Worm (Caenorhabditis elegans) whole organism, midembryonic: ENCODE results near the gene nspb-9.

ENCODE experiments used
- T22C8.4 ChIP-seq: fragments of 200-800 bp; sonication (Bioruptor generic); IDR thresholded peaks from 2 replicates; pipeline ENCODE4 v1.3.6; 2022; ENCODE audit warnings: missing genetic modification characterization, missing compliant biosample characterization
- cog-1 ChIP-seq: sonication (generic microtip); optimal IDR thresholded peaks from 2 replicates; lab custom pipeline; 2016; ENCODE audit warnings: missing genetic modification characterization, missing compliant biosample characterization
- flt-1 ChIP-seq: fragments of 200-800 bp; sonication (Bioruptor generic); IDR thresholded peaks from 2 replicates; pipeline ENCODE4 v1.3.6; 2022; ENCODE audit warnings: missing genetic modification characterization, missing compliant biosample characterization
- klf-2 ChIP-seq: fragments of 200-800 bp; sonication (Bioruptor generic); conservative IDR thresholded peaks from 2 replicates; pipeline ENCODE4 v1.3.6; 2022; ENCODE audit warnings: missing genetic modification reagents, missing genetic modification characterization, missing compliant biosample characterization
- med-1 ChIP-seq: sonication (generic microtip); optimal IDR thresholded peaks from 2 replicates; lab custom pipeline; 2017; ENCODE audit warnings: missing genetic modification characterization, mild to moderate bottlenecking, missing compliant biosample characterization, antibody characterized with exemption, missing genetic modification reagents; ENCODE audit not compliant: insufficient read depth
- ref-1 ChIP-seq: fragments of 200-800 bp; sonication (Bioruptor generic); conservative IDR thresholded peaks from 2 replicates; pipeline ENCODE4 v1.3.6; 2022; ENCODE audit warnings: missing genetic modification reagents, missing genetic modification characterization, missing compliant biosample characterization
- tab-1 ChIP-seq: fragments of 200-800 bp; sonication (Bioruptor generic); IDR thresholded peaks from 2 replicates; pipeline ENCODE4 v1.3.6; 2022; ENCODE audit warnings: missing genetic modification characterization, missing compliant biosample characterization
- ztf-23 ChIP-seq: fragments of 200-800 bp; sonication (Bioruptor generic); IDR thresholded peaks from 2 replicates; pipeline ENCODE4 v1.3.6; 2022; ENCODE audit warnings: missing genetic modification reagents, missing genetic modification characterization, missing compliant biosample characterization
- ztf-29 ChIP-seq: fragments of 200-800 bp; sonication (Bioruptor generic); IDR thresholded peaks from 2 replicates; pipeline ENCODE4 v1.3.6; 2022; ENCODE audit warnings: missing genetic modification reagents, missing genetic modification characterization, missing compliant biosample characterization

nspb-9 gene

ce11 chrII:14580549-14580948 is at the start of gene nspb-9, which contains the start of gene nspb-8:
nspb-9 (plus strand) TSS chrII:14580859.
nspb-8 (minus strand) TSS chrII:14580649.
- TF ChIP-seq T22C8.4 (GFP tag; lab: Robert Waterston, UW): no peak

- no peak for TF ChIP-seq klf-2 (GFP tag; lab: Robert Waterston, UW)
Measured at ce11 chrII:14534000-14534399, 46.7 kb upstream of the nspb-9 start, which contains the start of gene C04H5.1. C04H5.1 (plus strand) TSS chrII:14534300.

- TF ChIP-seq tab-1 (GFP tag; lab: Robert Waterston, UW) (no peak), flt-1 (GFP tag; lab: Robert Waterston, UW) (no peak), T22C8.4 (GFP tag; lab: Robert Waterston, UW) (no peak), cog-1 (tag; lab: Kevin White, UChicago) (no peak), ztf-29 (GFP tag; lab: Robert Waterston, UW) (no peak), klf-2 (GFP tag; lab: Robert Waterston, UW) (no peak), med-1 (no peak), ref-1 (GFP tag; lab: Robert Waterston, UW) (no peak), ztf-23 (GFP tag; lab: Robert Waterston, UW) (no peak)
Measured at ce11 chrII:14537728-14538127, 42.9 kb upstream of the nspb-9 start, which contains the start of the genes clec-147 and C04H5.7. clec-147 (minus strand) TSS chrII:14537828. C04H5.7 (plus strand) TSS chrII:14537946.

ce11 chrII:14540551-14540950 is 40.1 kb upstream of the nspb-9 start:
- no peak for TF ChIP-seq ztf-23 (GFP tag; lab: Robert Waterston, UW)
- no peak for TF ChIP-seq tab-1 (GFP tag; lab: Robert Waterston, UW)
- no peak for TF ChIP-seq cog-1 (tag; lab: Kevin White, UChicago)
- TF ChIP-seq klf-2 (GFP tag; lab: Robert Waterston, UW): no peak
- TF ChIP-seq ref-1 (GFP tag; lab: Robert Waterston, UW): no peak
- TF ChIP-seq flt-1 (GFP tag; lab: Robert Waterston, UW): no peak
- no peak for TF ChIP-seq ztf-29 (GFP tag; lab: Robert Waterston, UW)
- TF ChIP-seq T22C8.4 (GFP tag; lab: Robert Waterston, UW): no peak
- TF ChIP-seq med-1: no peak

ce11 chrII:14548691-14549090 is 32.0 kb upstream of the nspb-9 start, which contains the start of gene gcy-29:
gcy-29 (minus strand) TSS chrII:14548791.
- no peak for TF ChIP-seq klf-2 (GFP tag; lab: Robert Waterston, UW)

- TF ChIP-seq cog-1 (tag; lab: Kevin White, UChicago): no peak
- TF ChIP-seq T22C8.4 (GFP tag; lab: Robert Waterston, UW): no peak
- no peak for TF ChIP-seq tab-1 (GFP tag; lab: Robert Waterston, UW)
- TF ChIP-seq ref-1 (GFP tag; lab: Robert Waterston, UW): no peak
- TF ChIP-seq klf-2 (GFP tag; lab: Robert Waterston, UW): no peak
Measured at ce11 chrII:14550613-14551012, 30.0 kb upstream of the nspb-9 start, which contains the start of gene nlp-41. nlp-41 (plus strand) TSS chrII:14550913.

- TF ChIP-seq ztf-23 (GFP tag; lab: Robert Waterston, UW) (no peak), klf-2 (GFP tag; lab: Robert Waterston, UW) (no peak), ztf-29 (GFP tag; lab: Robert Waterston, UW) (no peak), ref-1 (GFP tag; lab: Robert Waterston, UW) (no peak), flt-1 (GFP tag; lab: Robert Waterston, UW) (no peak), med-1 (no peak), T22C8.4 (GFP tag; lab: Robert Waterston, UW) (no peak), cog-1 (tag; lab: Kevin White, UChicago) (no peak), tab-1 (GFP tag; lab: Robert Waterston, UW) (no peak)
Measured at ce11 chrII:14555019-14555418, 25.6 kb upstream of the nspb-9 start.

- TF ChIP-seq cog-1 (tag; lab: Kevin White, UChicago) (peak; percentile 61), klf-2 (GFP tag; lab: Robert Waterston, UW) (peak; percentile 79), ztf-23 (GFP tag; lab: Robert Waterston, UW) (peak; percentile 92), flt-1 (GFP tag; lab: Robert Waterston, UW) (peak; percentile 91), ztf-29 (GFP tag; lab: Robert Waterston, UW) (peak; percentile 74)
Measured at ce11 chrII:14561549-14562115, 19.0 kb upstream of the nspb-9 start, which contains the start of gene mog-4. mog-4 (minus strand) TSS chrII:14561599.

ce11 chrII:14567811-14568210 is 12.8 kb upstream of the nspb-9 start:
- no peak for TF ChIP-seq cog-1 (tag; lab: Kevin White, UChicago)
- TF ChIP-seq ztf-23 (GFP tag; lab: Robert Waterston, UW): 0 out of 2 replicates have a peak, but pooled peaks have one; percentile 41
- no peak for TF ChIP-seq T22C8.4 (GFP tag; lab: Robert Waterston, UW)
- TF ChIP-seq flt-1 (GFP tag; lab: Robert Waterston, UW): no peak
- TF ChIP-seq ref-1 (GFP tag; lab: Robert Waterston, UW): no peak
- TF ChIP-seq med-1: no peak

- TF ChIP-seq med-1: no peak
- TF ChIP-seq ztf-23 (GFP tag; lab: Robert Waterston, UW): no peak
- TF ChIP-seq klf-2 (GFP tag; lab: Robert Waterston, UW): no peak
- no peak for TF ChIP-seq T22C8.4 (GFP tag; lab: Robert Waterston, UW)
- no peak for TF ChIP-seq cog-1 (tag; lab: Kevin White, UChicago)
- TF ChIP-seq ref-1 (GFP tag; lab: Robert Waterston, UW): no peak
- no peak for TF ChIP-seq ztf-29 (GFP tag; lab: Robert Waterston, UW)
- no peak for TF ChIP-seq tab-1 (GFP tag; lab: Robert Waterston, UW)
- no peak for TF ChIP-seq flt-1 (GFP tag; lab: Robert Waterston, UW)
Measured at ce11 chrII:14569322-14569721, 11.3 kb upstream of the nspb-9 start.
